Fruit fly (Drosophila melanogaster) whole organism, prepupa: ENCODE measurements around the gene CG9777.

ENCODE experiments used
- CG10669 ChIP-seq: fragments of 200-800 bp; sonication (Bioruptor generic); optimal IDR thresholded peaks from 3 replicates; lab custom pipeline; 2018; ENCODE audit warnings: missing biosample characterization, mild to moderate bottlenecking, missing genetic modification characterization, moderate library complexity
- CG11294 ChIP-seq: fragments of 200-800 bp; sonication (Bioruptor generic); IDR thresholded peaks from 2 replicates; pipeline ENCODE4 v1.3.6; 2022; ENCODE audit warnings: missing biosample characterization, missing genetic modification characterization
- CG11762 ChIP-seq: fragments of 200-800 bp; sonication (Bioruptor generic); optimal IDR thresholded peaks from 3 replicates; lab custom pipeline; 2016; ENCODE audit warnings: missing biosample characterization, missing genetic modification characterization; ENCODE audit not compliant: insufficient read depth
- CG11902 ChIP-seq: fragments of 200-800 bp; sonication (Bioruptor generic); optimal IDR thresholded peaks from 3 replicates; lab custom pipeline; 2016; ENCODE audit warnings: missing biosample characterization, missing genetic modification characterization
- CG15336 ChIP-seq: fragments of 200-800 bp; sonication (Bioruptor generic); IDR thresholded peaks from 2 replicates; pipeline ENCODE4 v1.3.6; 2022; ENCODE audit warnings: missing biosample characterization, missing genetic modification characterization
- CG1621 ChIP-seq: fragments of 200-800 bp; sonication (Bioruptor generic); optimal IDR thresholded peaks from 3 replicates; lab custom pipeline; 2018; ENCODE audit warnings: missing biosample characterization, mild to moderate bottlenecking, missing genetic modification characterization
- CG16779 ChIP-seq: fragments of 200-800 bp; sonication (Bioruptor generic); optimal IDR thresholded peaks from 3 replicates; lab custom pipeline; 2017; ENCODE audit warnings: missing biosample characterization, mild to moderate bottlenecking, missing genetic modification characterization
- CG3032 ChIP-seq: fragments of 200-800 bp; optimal IDR thresholded peaks from 2 replicates; lab custom pipeline; 2019; ENCODE audit warnings: missing biosample characterization, mild to moderate bottlenecking, missing genetic modification characterization, moderate library complexity
- CG31627 ChIP-seq: fragments of 200-800 bp; sonication (Bioruptor generic); optimal IDR thresholded peaks from 3 replicates; lab custom pipeline; 2016; ENCODE audit warnings: missing biosample characterization, missing genetic modification characterization
- CG32006 ChIP-seq: fragments of 200-800 bp; sonication (Bioruptor generic); optimal IDR thresholded peaks from 3 replicates; lab custom pipeline; 2017; ENCODE audit warnings: missing biosample characterization, mild to moderate bottlenecking, missing genetic modification characterization
- CG4318 ChIP-seq: fragments of 200-800 bp; sonication (Bioruptor generic); optimal IDR thresholded peaks from 3 replicates; lab custom pipeline; 2017; ENCODE audit warnings: missing biosample characterization, mild to moderate bottlenecking, missing genetic modification characterization
- CG6276 ChIP-seq: fragments of 200-800 bp; sonication (Bioruptor generic); optimal IDR thresholded peaks from 2 replicates; lab custom pipeline; 2017; ENCODE audit warnings: missing biosample characterization, mild to moderate bottlenecking, missing genetic modification characterization
- CG6792 ChIP-seq: fragments of 200-800 bp; sonication (Bioruptor generic); optimal IDR thresholded peaks from 3 replicates; lab custom pipeline; 2016; ENCODE audit warnings: missing biosample characterization, missing genetic modification characterization
- CG6854 ChIP-seq: fragments of 200-800 bp; sonication (Bioruptor generic); optimal IDR thresholded peaks from 2 replicates; lab custom pipeline; 2017; ENCODE audit warnings: missing biosample characterization, mild to moderate bottlenecking, missing genetic modification characterization
- CG7368 ChIP-seq: fragments of 200-800 bp; sonication (Bioruptor generic); optimal IDR thresholded peaks from 3 replicates; lab custom pipeline; 2016; ENCODE audit warnings: missing biosample characterization, missing genetic modification characterization
- CG8632 ChIP-seq: fragments of 200-800 bp; sonication (Bioruptor generic); optimal IDR thresholded peaks from 3 replicates; lab custom pipeline; 2016; ENCODE audit warnings: missing biosample characterization, missing genetic modification characterization
- CG9139 ChIP-seq: fragments of 200-800 bp; sonication (Bioruptor generic); optimal IDR thresholded peaks from 3 replicates; lab custom pipeline; 2017; ENCODE audit warnings: missing biosample characterization, mild to moderate bottlenecking, missing genetic modification characterization
- Eip78C ChIP-seq: fragments of 200-800 bp; sonication (Bioruptor generic); peaks from one replicate; lab custom pipeline; 2016; ENCODE audit warnings: missing biosample characterization, missing genetic modification characterization
- Ets21C ChIP-seq: fragments of 200-800 bp; sonication (Bioruptor generic); optimal IDR thresholded peaks from 3 replicates; lab custom pipeline; 2016; ENCODE audit warnings: missing biosample characterization, missing genetic modification characterization
- Ets96B ChIP-seq: fragments of 200-800 bp; optimal IDR thresholded peaks from 2 replicates; lab custom pipeline; 2019; ENCODE audit warnings: missing biosample characterization, mild to moderate bottlenecking, missing genetic modification characterization, moderate library complexity
- Hr39 ChIP-seq: fragments of 200-800 bp; sonication (Bioruptor generic); optimal IDR thresholded peaks from 2 replicates; lab custom pipeline; 2016; ENCODE audit warnings: missing biosample characterization, missing genetic modification characterization
- Hr4 ChIP-seq: fragments of 200-800 bp; sonication (Bioruptor generic); optimal IDR thresholded peaks from 3 replicates; lab custom pipeline; 2016; ENCODE audit warnings: missing biosample characterization, missing genetic modification characterization
- Lpt ChIP-seq: fragments of 200-800 bp; sonication (Bioruptor generic); optimal IDR thresholded peaks from 3 replicates; lab custom pipeline; 2016; ENCODE audit warnings: missing biosample characterization, missing genetic modification characterization
- Met ChIP-seq: fragments of 200-800 bp; sonication (Bioruptor generic); optimal IDR thresholded peaks from 3 replicates; lab custom pipeline; 2016; ENCODE audit warnings: missing biosample characterization, missing genetic modification characterization
- OdsH ChIP-seq: fragments of 200-800 bp; sonication (Bioruptor generic); optimal IDR thresholded peaks from 3 replicates; lab custom pipeline; 2016; ENCODE audit warnings: missing biosample characterization, missing genetic modification characterization
- Smox ChIP-seq: fragments of 200-800 bp; sonication (Bioruptor generic); optimal IDR thresholded peaks from 3 replicates; lab custom pipeline; 2016; ENCODE audit warnings: missing biosample characterization, missing genetic modification characterization
- Sox102F ChIP-seq: fragments of 200-800 bp; sonication (Bioruptor generic); optimal IDR thresholded peaks from 2 replicates; lab custom pipeline; 2016; ENCODE audit warnings: missing biosample characterization, mild to moderate bottlenecking, missing genetic modification characterization
- achi ChIP-seq: fragments of 200-800 bp; sonication (Bioruptor generic); optimal IDR thresholded peaks from 3 replicates; lab custom pipeline; 2016; ENCODE audit warnings: missing biosample characterization, missing genetic modification characterization
- acj6 ChIP-seq: fragments of 200-800 bp; sonication (Bioruptor generic); optimal IDR thresholded peaks from 3 replicates; lab custom pipeline; 2016; ENCODE audit warnings: missing biosample characterization, missing genetic modification characterization
- cyc ChIP-seq: fragments of 200-800 bp; sonication (Bioruptor generic); optimal IDR thresholded peaks from 3 replicates; lab custom pipeline; 2016; ENCODE audit warnings: missing biosample characterization, missing genetic modification characterization
- dac ChIP-seq: fragments of 200-800 bp; sonication (Bioruptor generic); optimal IDR thresholded peaks from 2 replicates; lab custom pipeline; 2017; ENCODE audit warnings: missing biosample characterization, mild to moderate bottlenecking, missing genetic modification characterization
- dsx ChIP-seq: fragments of 200-800 bp; optimal IDR thresholded peaks from 3 replicates; lab custom pipeline; 2019; ENCODE audit warnings: missing biosample characterization, mild to moderate bottlenecking, missing genetic modification characterization, moderate library complexity; ENCODE audit not compliant: poor library complexity, severe bottlenecking
- eg ChIP-seq: fragments of 200-800 bp; sonication (Bioruptor generic); IDR thresholded peaks from 3 replicates; pipeline ENCODE4 v1.3.6; 2022; ENCODE audit warnings: missing biosample characterization, missing genetic modification characterization
- esn ChIP-seq: fragments of 200-800 bp; sonication (Bioruptor generic); optimal IDR thresholded peaks from 2 replicates; lab custom pipeline; 2016; ENCODE audit warnings: missing biosample characterization, mild to moderate bottlenecking, missing genetic modification characterization, moderate library complexity
- fd85E ChIP-seq: fragments of 200-800 bp; sonication (Bioruptor generic); optimal IDR thresholded peaks from 3 replicates; lab custom pipeline; 2016; ENCODE audit warnings: missing biosample characterization, missing genetic modification characterization
- fkh ChIP-seq: fragments of 200-800 bp; sonication (Bioruptor generic); optimal IDR thresholded peaks from 3 replicates; lab custom pipeline; 2017; ENCODE audit warnings: missing biosample characterization, mild to moderate bottlenecking, missing genetic modification characterization, moderate library complexity
- lz ChIP-seq: fragments of 200-800 bp; sonication (Bioruptor generic); optimal IDR thresholded peaks from 3 replicates; lab custom pipeline; 2016; ENCODE audit warnings: missing biosample characterization, missing genetic modification characterization
- net ChIP-seq: fragments of 200-800 bp; sonication (Bioruptor generic); optimal IDR thresholded peaks from 3 replicates; lab custom pipeline; 2016; ENCODE audit warnings: missing biosample characterization, missing genetic modification characterization
- pdm3 ChIP-seq: fragments of 200-800 bp; sonication (Bioruptor generic); optimal IDR thresholded peaks from 3 replicates; lab custom pipeline; 2016; ENCODE audit warnings: missing biosample characterization, missing genetic modification characterization
- salr ChIP-seq, 2 experiments: fragments of 200-800 bp; sonication (Bioruptor generic); optimal IDR thresholded peaks; 3 replicates each; lab custom pipeline; 2016 to 2018; ENCODE audit warnings: missing biosample characterization in 2 of 2, missing genetic modification characterization in 2 of 2, mild to moderate bottlenecking in 1 of 2
- spab ChIP-seq: fragments of 200-800 bp; sonication (Bioruptor generic); optimal IDR thresholded peaks from 2 replicates; lab custom pipeline; 2017; ENCODE audit warnings: missing biosample characterization, mild to moderate bottlenecking, missing genetic modification characterization, missing genetic modification reagents
- svp ChIP-seq: fragments of 200-800 bp; sonication (Bioruptor generic); peaks from one replicate; lab custom pipeline; 2016; ENCODE audit warnings: missing biosample characterization, missing genetic modification characterization
- topi ChIP-seq: fragments of 200-800 bp; sonication (Bioruptor generic); optimal IDR thresholded peaks from 3 replicates; lab custom pipeline; 2016; ENCODE audit warnings: missing biosample characterization, missing genetic modification characterization
- vri ChIP-seq: fragments of 200-800 bp; sonication (Bioruptor generic); optimal IDR thresholded peaks from 3 replicates; lab custom pipeline; 2016; ENCODE audit warnings: missing biosample characterization, mild to moderate bottlenecking, missing genetic modification characterization

Gene CG9777

DNA sequence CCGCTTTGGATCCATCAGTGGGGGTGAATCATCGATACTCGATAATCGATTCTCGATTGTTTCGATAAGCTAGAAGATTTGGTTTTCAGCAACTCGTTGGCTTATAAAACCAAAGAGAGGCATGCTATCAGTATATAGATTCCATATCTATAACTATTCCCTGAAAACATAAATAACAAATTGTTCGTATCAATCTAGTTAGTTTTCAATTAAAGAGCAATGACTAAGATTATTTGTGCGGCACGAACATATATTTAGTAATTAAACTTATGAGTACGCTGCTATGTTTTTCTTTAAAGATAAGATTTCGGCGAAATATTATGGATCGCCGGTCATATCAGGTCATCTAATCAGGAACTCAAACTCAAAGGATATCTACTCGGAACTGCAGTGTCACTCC lies 42.5 kb upstream of the CG9777 start:
- TF ChIP-seq dac (GFP tag; lab: Kevin White, UChicago) (no peak), CG11902 (no peak), fd85E (GFP tag; lab: Kevin White, UChicago) (no peak), Eip78C (GFP tag; lab: Kevin White, UChicago) (no peak), CG6276 (GFP tag; lab: Kevin White, UChicago) (no peak), CG31627 (GFP tag; lab: Kevin White, UChicago) (no peak), topi (no peak), CG16779 (tag; lab: Kevin White, UChicago) (no peak), net (GFP tag; lab: Kevin White, UChicago) (no peak), esn (GFP tag; lab: Kevin White, UChicago) (no peak), CG7368 (GFP tag; lab: Kevin White, UChicago) (no peak), CG3032 (tag; lab: Kevin White, UChicago) (no peak)

DNA sequence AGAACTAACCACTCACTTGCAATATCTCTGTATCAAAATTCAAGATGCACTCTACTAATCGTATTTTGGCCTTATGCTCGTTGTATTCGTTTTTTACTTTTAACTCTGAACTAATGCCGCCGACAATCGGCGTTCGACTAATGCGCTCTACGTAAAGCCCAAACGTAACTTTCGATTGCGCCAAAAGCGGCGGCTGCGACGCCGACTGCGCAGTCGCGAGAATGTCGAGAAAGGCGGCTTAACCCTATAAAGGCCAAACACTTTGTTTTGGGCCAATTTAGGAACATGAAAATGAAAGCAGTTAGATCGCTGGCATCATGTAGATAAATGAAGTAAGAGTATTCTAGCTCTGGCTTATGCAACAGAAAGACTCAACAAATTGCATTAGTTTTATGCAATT lies 40.9 kb upstream of the CG9777 start:
- no peak for TF ChIP-seq dac (GFP tag; lab: Kevin White, UChicago)
- TF ChIP-seq Ets96B (tag; lab: Kevin White, UChicago) = no peak
- no peak for TF ChIP-seq topi
- no peak for TF ChIP-seq CG10669 (GFP tag; lab: Kevin White, UChicago)
- no peak for TF ChIP-seq Sox102F
- no peak for TF ChIP-seq Smox (GFP tag; lab: Kevin White, UChicago)
- TF ChIP-seq eg (GFP tag; lab: Robert Waterston, UW) = no peak
- TF ChIP-seq CG11902 = no peak
- no peak for TF ChIP-seq esn (GFP tag; lab: Kevin White, UChicago)

DNA sequence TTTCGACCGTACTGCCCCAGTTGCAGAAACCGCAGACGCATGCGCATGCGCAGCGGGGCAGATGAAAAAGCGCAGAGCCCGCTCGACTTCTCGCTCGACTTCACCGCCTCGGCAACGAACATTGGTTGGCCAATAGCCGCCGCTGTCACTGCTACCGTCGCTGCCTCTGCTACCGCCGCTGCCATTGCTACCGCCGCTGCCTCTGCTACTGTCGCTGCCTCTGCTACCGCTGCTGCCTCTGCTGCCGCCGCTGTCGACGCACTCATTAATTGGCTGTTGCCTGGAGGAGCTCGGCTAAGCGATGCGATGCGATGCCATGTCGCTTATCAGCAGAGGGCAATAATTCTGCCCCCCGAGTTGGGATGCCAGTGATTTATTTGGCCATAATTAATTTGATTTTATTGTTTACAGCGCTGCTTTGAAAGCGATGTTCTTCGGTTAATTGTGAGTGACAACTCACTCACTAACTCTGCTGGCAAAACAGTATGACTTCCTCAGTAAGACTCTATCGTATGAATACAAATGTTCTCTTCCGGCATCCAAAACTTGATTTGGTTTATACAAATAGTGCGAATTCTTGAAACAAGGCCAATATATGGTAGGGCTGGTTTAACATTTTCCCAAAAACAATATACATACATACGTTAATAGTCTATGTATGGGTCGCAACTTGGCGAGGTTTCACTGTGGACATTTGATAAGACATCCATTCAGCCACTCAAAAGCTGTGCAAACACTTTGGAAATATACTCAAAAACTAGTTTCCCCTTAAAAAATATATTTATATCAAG lies 38.9 kb upstream of the CG9777 start:
- no peak for TF ChIP-seq Ets21C (GFP tag; lab: Kevin White, UChicago)
- TF ChIP-seq achi (GFP tag; lab: Kevin White, UChicago) = no peak
- no peak for TF ChIP-seq vri (GFP tag; lab: Kevin White, UChicago)
- no peak for TF ChIP-seq fd85E (GFP tag; lab: Kevin White, UChicago)
- 0 out of 2 replicates have a peak, but pooled peaks have one; percentile 17 for TF ChIP-seq CG15336 (GFP tag; lab: Robert Waterston, UW)
- no peak for TF ChIP-seq CG11762 (GFP tag; lab: Kevin White, UChicago)
- no peak for TF ChIP-seq dsx (GFP tag; lab: Kevin White, UChicago)
- no peak for TF ChIP-seq Smox (GFP tag; lab: Kevin White, UChicago)
- TF ChIP-seq spab (GFP tag; lab: Kevin White, UChicago) = no peak
- TF ChIP-seq svp (GFP tag; lab: Kevin White, UChicago) = peak; percentile 90
- TF ChIP-seq CG3032 (tag; lab: Kevin White, UChicago) = no peak
- peak; percentile 6 for TF ChIP-seq lz (GFP tag; lab: Kevin White, UChicago)
- TF ChIP-seq CG16779 (tag; lab: Kevin White, UChicago) = no peak
- TF ChIP-seq esn (GFP tag; lab: Kevin White, UChicago) = peak; percentile 3
- peak; percentile 40 for TF ChIP-seq Met (GFP tag; lab: Kevin White, UChicago)
- TF ChIP-seq CG11294 (GFP tag; lab: Robert Waterston, UW) = no peak
- TF ChIP-seq CG6276 (GFP tag; lab: Kevin White, UChicago) = no peak
- no peak for TF ChIP-seq salr (GFP tag; optimal IDR thresholded peaks at IDR 0.05; lab: Kevin White, UChicago)
- peak; percentile 0 for TF ChIP-seq acj6 (GFP tag; lab: Kevin White, UChicago)
- no peak for TF ChIP-seq cyc (GFP tag; lab: Kevin White, UChicago)
- peak; percentile 19 for TF ChIP-seq CG32006 (GFP tag; lab: Kevin White, UChicago)
- peak; percentile 1 for TF ChIP-seq fkh (GFP tag; lab: Kevin White, UChicago)
- TF ChIP-seq CG31627 (GFP tag; lab: Kevin White, UChicago) = peak; percentile 32
- TF ChIP-seq Sox102F = peak; percentile 22
- no peak for TF ChIP-seq CG1621 (tag; lab: Kevin White, UChicago)
- no peak for TF ChIP-seq CG6854 (GFP tag; lab: Kevin White, UChicago)
- peak; percentile 28 for TF ChIP-seq Hr39 (GFP tag; lab: Kevin White, UChicago)
- TF ChIP-seq CG4318 (GFP tag; lab: Kevin White, UChicago) = no peak
- TF ChIP-seq CG9139 (GFP tag; lab: Kevin White, UChicago) = no peak
- peak; percentile 16 for TF ChIP-seq Hr4 (GFP tag; lab: Kevin White, UChicago)
- TF ChIP-seq Eip78C (GFP tag; lab: Kevin White, UChicago) = peak; percentile 63
- no peak for TF ChIP-seq CG6792 (GFP tag; lab: Kevin White, UChicago)
- TF ChIP-seq CG7368 (GFP tag; lab: Kevin White, UChicago) = no peak
- no peak for TF ChIP-seq CG10669 (GFP tag; lab: Kevin White, UChicago)
- no peak for TF ChIP-seq CG8632 (GFP tag; lab: Kevin White, UChicago)
- TF ChIP-seq pdm3 (GFP tag; lab: Kevin White, UChicago) = peak; percentile 6
- TF ChIP-seq dac (GFP tag; lab: Kevin White, UChicago) = no peak
- TF ChIP-seq Lpt (GFP tag; lab: Kevin White, UChicago) = no peak
- TF ChIP-seq topi = peak; percentile 8
- peak; percentile 10 for TF ChIP-seq OdsH
